Worm (Caenorhabditis elegans) whole organism, L4 larva: Measurements from ENCODE around the gene enpp-1.

Experiments
- T20F7.1 ChIP-seq: fragments of 200-800 bp; sonication (Bioruptor generic); optimal IDR thresholded peaks from 2 replicates; lab custom pipeline; 2018; ENCODE audit warnings: mild to moderate bottlenecking, missing genetic modification characterization, missing compliant biosample characterization
- T26A8.4 ChIP-seq: fragments of 200-800 bp; sonication (Bioruptor generic); IDR thresholded peaks from 2 replicates; pipeline ENCODE4 v1.3.6; 2022; ENCODE audit warnings: missing genetic modification characterization, missing compliant biosample characterization
- ces-1 ChIP-seq: fragments of 150-350 bp; sonication (generic microtip); optimal IDR thresholded peaks from 4 replicates; lab custom pipeline; 2014; ENCODE audit warnings: missing biosample characterization, missing genetic modification reagents, missing genetic modification characterization
- ctbp-1 ChIP-seq: fragments of 200-800 bp; sonication (Bioruptor generic); IDR thresholded peaks from 2 replicates; pipeline ENCODE4 v1.3.6; 2022; ENCODE audit warnings: missing genetic modification reagents, missing genetic modification characterization, missing compliant biosample characterization
- egl-27 ChIP-seq: sonication (generic microtip); optimal IDR thresholded peaks from 3 replicates; lab custom pipeline; 2017; ENCODE audit warnings: missing biosample characterization, missing genetic modification reagents, missing genetic modification characterization
- lim-7 ChIP-seq: fragments of 200-800 bp; sonication (Bioruptor generic); IDR thresholded peaks from 2 replicates; pipeline ENCODE4 v1.3.6; 2022; ENCODE audit warnings: missing genetic modification characterization, missing compliant biosample characterization
- lin-13 ChIP-seq: fragments of 150-350 bp; optimal IDR thresholded peaks from 2 replicates; lab custom pipeline; 2014; ENCODE audit warnings: missing biosample characterization, missing genetic modification reagents, missing genetic modification characterization
- mxl-3 ChIP-seq: fragments of 200-800 bp; sonication (Bioruptor generic); optimal IDR thresholded peaks from 2 replicates; lab custom pipeline; 2018; ENCODE audit warnings: mild to moderate bottlenecking, missing genetic modification characterization, missing compliant biosample characterization
- nhr-11 ChIP-seq: fragments of 150-350 bp; optimal IDR thresholded peaks from 2 replicates; lab custom pipeline; 2014; ENCODE audit warnings: missing biosample characterization, missing genetic modification characterization
- unc-62 ChIP-seq, 3 experiments: fragments of 150-350 bp in 1 of 3; sonication (generic microtip); optimal IDR thresholded peaks in 2 of 3; peaks in 1 of 3; 1 replicate in 1 of 3; 2 replicates in 2 of 3; lab custom pipeline; 2014 to 2017; ENCODE audit warnings: missing biosample characterization in 3 of 3, missing genetic modification characterization in 3 of 3, missing genetic modification reagents in 3 of 3, missing genotype in 1 of 3

- TF ChIP-seq nhr-11 (no peak), mxl-3 (GFP tag; lab: Kevin White, UChicago) (no peak), T20F7.1 (no peak), egl-27 (tag; lab: Kevin White, UChicago) (no peak), ctbp-1 (GFP tag; lab: Robert Waterston, UW) (no peak), ces-1 (no peak), T26A8.4 (GFP tag; lab: Robert Waterston, UW) (no peak), lin-13 (GFP tag; lab: Kevin White, UChicago) (no peak), lim-7 (GFP tag; lab: Robert Waterston, UW) (no peak), unc-62 (GFP tag; optimal IDR thresholded peaks at IDR 0.05 in 1 of 2; lab: Kevin White, UChicago) (no peak), unc-62 (tag; optimal IDR thresholded peaks at IDR 0.05; lab: Kevin White, UChicago) (no peak)
These were observed 31.6 kb downstream of the enpp-1 start, which contains the start of gene srj-4 for ce11 chrV:12162906-12163305.
